Fruit fly (Drosophila melanogaster) whole organism, prepupa: ENCODE measurements around the gene Polr1F.
A peak's percentile ranks its signal among the peaks of the same experiment; 100 is the strongest.

Experiments used
- Blimp-1 ChIP-seq: fragments of 200-800 bp; sonication (Bioruptor generic); optimal IDR thresholded peaks from 3 replicates; lab custom pipeline; 2017; ENCODE audit warnings: missing biosample characterization, missing genetic modification characterization, mild to moderate bottlenecking, moderate library complexity, missing genetic modification reagents
- CG10631 ChIP-seq: fragments of 200-800 bp; sonication (Bioruptor generic); optimal IDR thresholded peaks from 2 replicates; lab custom pipeline; 2016; ENCODE audit warnings: missing biosample characterization, missing genetic modification characterization
- CG11294 ChIP-seq: fragments of 200-800 bp; sonication (Bioruptor generic); IDR thresholded peaks from 2 replicates; pipeline ENCODE4 v1.3.6; 2022; ENCODE audit warnings: missing biosample characterization, missing genetic modification characterization
- CG11762 ChIP-seq: fragments of 200-800 bp; sonication (Bioruptor generic); optimal IDR thresholded peaks from 3 replicates; lab custom pipeline; 2016; ENCODE audit warnings: missing biosample characterization, missing genetic modification characterization; ENCODE audit not compliant: insufficient read depth
- CG11902 ChIP-seq: fragments of 200-800 bp; sonication (Bioruptor generic); optimal IDR thresholded peaks from 3 replicates; lab custom pipeline; 2016; ENCODE audit warnings: missing biosample characterization, missing genetic modification characterization
- CG15336 ChIP-seq: fragments of 200-800 bp; sonication (Bioruptor generic); IDR thresholded peaks from 2 replicates; pipeline ENCODE4 v1.3.6; 2022; ENCODE audit warnings: missing biosample characterization, missing genetic modification characterization
- CG1621 ChIP-seq: fragments of 200-800 bp; sonication (Bioruptor generic); optimal IDR thresholded peaks from 3 replicates; lab custom pipeline; 2018; ENCODE audit warnings: missing biosample characterization, mild to moderate bottlenecking, missing genetic modification characterization
- CG3032 ChIP-seq: fragments of 200-800 bp; optimal IDR thresholded peaks from 2 replicates; lab custom pipeline; 2019; ENCODE audit warnings: missing biosample characterization, mild to moderate bottlenecking, missing genetic modification characterization, moderate library complexity
- CG31627 ChIP-seq: fragments of 200-800 bp; sonication (Bioruptor generic); optimal IDR thresholded peaks from 3 replicates; lab custom pipeline; 2016; ENCODE audit warnings: missing biosample characterization, missing genetic modification characterization
- CG32006 ChIP-seq: fragments of 200-800 bp; sonication (Bioruptor generic); optimal IDR thresholded peaks from 3 replicates; lab custom pipeline; 2017; ENCODE audit warnings: missing biosample characterization, mild to moderate bottlenecking, missing genetic modification characterization
- CG34406 ChIP-seq: fragments of 200-800 bp; sonication (Bioruptor generic); optimal IDR thresholded peaks from 3 replicates; lab custom pipeline; 2016; ENCODE audit warnings: missing biosample characterization, missing genetic modification characterization
- CG3919 ChIP-seq: fragments of 200-800 bp; sonication (Bioruptor generic); optimal IDR thresholded peaks from 3 replicates; lab custom pipeline; 2016; ENCODE audit warnings: missing biosample characterization, missing genetic modification characterization
- CG6163 ChIP-seq: fragments of 200-800 bp; sonication (Bioruptor generic); IDR thresholded peaks from 3 replicates; pipeline ENCODE4 v1.3.6; 2022; ENCODE audit warnings: missing biosample characterization, missing genetic modification characterization
- CG6276 ChIP-seq: fragments of 200-800 bp; sonication (Bioruptor generic); optimal IDR thresholded peaks from 2 replicates; lab custom pipeline; 2017; ENCODE audit warnings: missing biosample characterization, mild to moderate bottlenecking, missing genetic modification characterization
- CG6792 ChIP-seq: fragments of 200-800 bp; sonication (Bioruptor generic); optimal IDR thresholded peaks from 3 replicates; lab custom pipeline; 2016; ENCODE audit warnings: missing biosample characterization, missing genetic modification characterization
- CG6808 ChIP-seq: fragments of 200-800 bp; sonication (Bioruptor generic); optimal IDR thresholded peaks from 3 replicates; lab custom pipeline; 2017; ENCODE audit warnings: missing biosample characterization, missing genetic modification characterization, mild to moderate bottlenecking, moderate library complexity, missing genetic modification reagents
- CG7368 ChIP-seq: fragments of 200-800 bp; sonication (Bioruptor generic); optimal IDR thresholded peaks from 3 replicates; lab custom pipeline; 2016; ENCODE audit warnings: missing biosample characterization, missing genetic modification characterization
- CG8119 ChIP-seq: fragments of 200-800 bp; sonication (Bioruptor generic); IDR thresholded peaks from 3 replicates; pipeline ENCODE4 v1.3.6; 2022; ENCODE audit warnings: missing biosample characterization, missing genetic modification characterization
- CG8632 ChIP-seq: fragments of 200-800 bp; sonication (Bioruptor generic); optimal IDR thresholded peaks from 3 replicates; lab custom pipeline; 2016; ENCODE audit warnings: missing biosample characterization, missing genetic modification characterization
- CG9139 ChIP-seq: fragments of 200-800 bp; sonication (Bioruptor generic); optimal IDR thresholded peaks from 3 replicates; lab custom pipeline; 2017; ENCODE audit warnings: missing biosample characterization, mild to moderate bottlenecking, missing genetic modification characterization
- Eip78C ChIP-seq: fragments of 200-800 bp; sonication (Bioruptor generic); peaks from one replicate; lab custom pipeline; 2016; ENCODE audit warnings: missing biosample characterization, missing genetic modification characterization
- Ets96B ChIP-seq: fragments of 200-800 bp; optimal IDR thresholded peaks from 2 replicates; lab custom pipeline; 2019; ENCODE audit warnings: missing biosample characterization, mild to moderate bottlenecking, missing genetic modification characterization, moderate library complexity
- Hr38 ChIP-seq: sonication (Bioruptor generic); optimal IDR thresholded peaks from 2 replicates; lab custom pipeline; 2016; ENCODE audit warnings: missing biosample characterization, missing genetic modification characterization
- Hr39 ChIP-seq: fragments of 200-800 bp; sonication (Bioruptor generic); optimal IDR thresholded peaks from 2 replicates; lab custom pipeline; 2016; ENCODE audit warnings: missing biosample characterization, missing genetic modification characterization
- Met ChIP-seq: fragments of 200-800 bp; sonication (Bioruptor generic); optimal IDR thresholded peaks from 3 replicates; lab custom pipeline; 2016; ENCODE audit warnings: missing biosample characterization, missing genetic modification characterization
- Sox14 ChIP-seq: fragments of 200-800 bp; sonication (Bioruptor generic); optimal IDR thresholded peaks from 3 replicates; lab custom pipeline; 2016; ENCODE audit warnings: missing biosample characterization, missing genetic modification characterization
- Sox15 ChIP-seq: fragments of 200-800 bp; sonication (Bioruptor generic); optimal IDR thresholded peaks from 3 replicates; lab custom pipeline; 2016; ENCODE audit warnings: missing biosample characterization, missing genetic modification characterization
- achi ChIP-seq: fragments of 200-800 bp; sonication (Bioruptor generic); optimal IDR thresholded peaks from 3 replicates; lab custom pipeline; 2016; ENCODE audit warnings: missing biosample characterization, missing genetic modification characterization
- cyc ChIP-seq: fragments of 200-800 bp; sonication (Bioruptor generic); optimal IDR thresholded peaks from 3 replicates; lab custom pipeline; 2016; ENCODE audit warnings: missing biosample characterization, missing genetic modification characterization
- dac ChIP-seq: fragments of 200-800 bp; sonication (Bioruptor generic); optimal IDR thresholded peaks from 2 replicates; lab custom pipeline; 2017; ENCODE audit warnings: missing biosample characterization, mild to moderate bottlenecking, missing genetic modification characterization
- dsx ChIP-seq: fragments of 200-800 bp; optimal IDR thresholded peaks from 3 replicates; lab custom pipeline; 2019; ENCODE audit warnings: missing biosample characterization, mild to moderate bottlenecking, missing genetic modification characterization, moderate library complexity; ENCODE audit not compliant: poor library complexity, severe bottlenecking
- eg ChIP-seq: fragments of 200-800 bp; sonication (Bioruptor generic); IDR thresholded peaks from 3 replicates; pipeline ENCODE4 v1.3.6; 2022; ENCODE audit warnings: missing biosample characterization, missing genetic modification characterization
- fd85E ChIP-seq: fragments of 200-800 bp; sonication (Bioruptor generic); optimal IDR thresholded peaks from 3 replicates; lab custom pipeline; 2016; ENCODE audit warnings: missing biosample characterization, missing genetic modification characterization
- lz ChIP-seq: fragments of 200-800 bp; sonication (Bioruptor generic); optimal IDR thresholded peaks from 3 replicates; lab custom pipeline; 2016; ENCODE audit warnings: missing biosample characterization, missing genetic modification characterization
- net ChIP-seq: fragments of 200-800 bp; sonication (Bioruptor generic); optimal IDR thresholded peaks from 3 replicates; lab custom pipeline; 2016; ENCODE audit warnings: missing biosample characterization, missing genetic modification characterization
- pdm3 ChIP-seq: fragments of 200-800 bp; sonication (Bioruptor generic); optimal IDR thresholded peaks from 3 replicates; lab custom pipeline; 2016; ENCODE audit warnings: missing biosample characterization, missing genetic modification characterization
- spab ChIP-seq: fragments of 200-800 bp; sonication (Bioruptor generic); optimal IDR thresholded peaks from 2 replicates; lab custom pipeline; 2017; ENCODE audit warnings: missing biosample characterization, mild to moderate bottlenecking, missing genetic modification characterization, missing genetic modification reagents
- svp ChIP-seq: fragments of 200-800 bp; sonication (Bioruptor generic); peaks from one replicate; lab custom pipeline; 2016; ENCODE audit warnings: missing biosample characterization, missing genetic modification characterization
- topi ChIP-seq: fragments of 200-800 bp; sonication (Bioruptor generic); optimal IDR thresholded peaks from 3 replicates; lab custom pipeline; 2016; ENCODE audit warnings: missing biosample characterization, missing genetic modification characterization

The Polr1F gene

dm6 chr2L:6948540-6948942 lies 40.9 kb upstream of the Polr1F start, which contains the start of gene ihog:
Gene ihog (minus strand): TSS chr2L:6948808.
- TF ChIP-seq Hr38 (GFP tag; lab: Kevin White, UChicago) (no peak), dsx (no peak), eg (GFP tag; lab: Robert Waterston, UW) (no peak; the same call in 2 of the 3 replicates), Met (no peak), dac (GFP tag; lab: Kevin White, UChicago) (no peak), CG31627 (GFP tag; lab: Kevin White, UChicago) (no peak), CG6808 (GFP tag; lab: Kevin White, UChicago) (no peak), topi (GFP tag; lab: Kevin White, UChicago) (no peak), CG32006 (GFP tag; lab: Kevin White, UChicago) (no peak), Blimp-1 (GFP tag; lab: Kevin White, UChicago) (no peak), CG11762 (GFP tag; lab: Kevin White, UChicago) (no peak), CG6163 (GFP tag; lab: Robert Waterston, UW) (0 out of 3 replicates have a peak, but pooled peaks have one; percentile 20), pdm3 (GFP tag; lab: Kevin White, UChicago) (no peak), CG8119 (GFP tag; lab: Robert Waterston, UW) (no peak), net (GFP tag; lab: Kevin White, UChicago) (no peak), lz (no peak), Hr39 (GFP tag; lab: Kevin White, UChicago) (peak; percentile 9), CG3919 (GFP tag; lab: Kevin White, UChicago) (no peak), Sox14 (GFP tag; lab: Kevin White, UChicago) (peak; percentile 34), CG7368 (no peak), CG9139 (GFP tag; lab: Kevin White, UChicago) (no peak), fd85E (GFP tag; lab: Kevin White, UChicago) (no peak), cyc (GFP tag; lab: Kevin White, UChicago) (no peak), Eip78C (peak; percentile 80), CG8632 (GFP tag; lab: Kevin White, UChicago) (no peak)

- no peak for TF ChIP-seq Hr39 (GFP tag; lab: Kevin White, UChicago)
- TF ChIP-seq Sox14 (GFP tag; lab: Kevin White, UChicago): peak; percentile 40
- peak; percentile 64 for TF ChIP-seq achi (GFP tag; lab: Kevin White, UChicago)
Measured at dm6 chr2L:6945088-6945487, 37.4 kb upstream of the Polr1F start, which contains the start of gene Fgop2. Gene Fgop2 (minus strand): TSS chr2L:6945289.

- no peak for TF ChIP-seq CG9139 (GFP tag; lab: Kevin White, UChicago)
- TF ChIP-seq svp: no peak
- no peak for TF ChIP-seq lz
- no peak for TF ChIP-seq CG11294 (GFP tag; lab: Robert Waterston, UW)
- TF ChIP-seq Ets96B (tag; lab: Kevin White, UChicago): no peak
- TF ChIP-seq Hr38 (GFP tag; lab: Kevin White, UChicago): no peak
- no peak for TF ChIP-seq Hr39 (GFP tag; lab: Kevin White, UChicago)
- no peak for TF ChIP-seq CG8119 (GFP tag; lab: Robert Waterston, UW)
- TF ChIP-seq CG3032 (tag; lab: Kevin White, UChicago): no peak
- no peak for TF ChIP-seq CG6276 (GFP tag; lab: Kevin White, UChicago)
- no peak for TF ChIP-seq CG10631 (GFP tag; lab: Kevin White, UChicago)
- no peak for TF ChIP-seq CG31627 (GFP tag; lab: Kevin White, UChicago)
- TF ChIP-seq CG11902 (GFP tag; lab: Kevin White, UChicago): no peak
- no peak for TF ChIP-seq CG15336 (GFP tag; lab: Robert Waterston, UW)
- no peak for TF ChIP-seq Sox15 (GFP tag; lab: Kevin White, UChicago)
- no peak for TF ChIP-seq cyc (GFP tag; lab: Kevin White, UChicago)
- TF ChIP-seq CG8632 (GFP tag; lab: Kevin White, UChicago): no peak
Measured at dm6 chr2L:6942714-6943113, 35.1 kb upstream of the Polr1F start, which contains the start of gene CG18304. Gene CG18304 (minus strand): TSS chr2L:6942814.

dm6 chr2L:6941731-6942130 lies 34.1 kb upstream of the Polr1F start:
- TF ChIP-seq Hr39 (GFP tag; lab: Kevin White, UChicago) (no peak), Blimp-1 (GFP tag; lab: Kevin White, UChicago) (no peak), CG32006 (GFP tag; lab: Kevin White, UChicago) (no peak), CG34406 (GFP tag; lab: Kevin White, UChicago) (no peak), CG8119 (GFP tag; lab: Robert Waterston, UW) (no peak), spab (GFP tag; lab: Kevin White, UChicago) (no peak), CG1621 (tag; lab: Kevin White, UChicago) (no peak), CG6163 (GFP tag; lab: Robert Waterston, UW) (no peak), CG7368 (no peak), CG8632 (GFP tag; lab: Kevin White, UChicago) (no peak), CG6792 (GFP tag; lab: Kevin White, UChicago) (no peak)
